Fruit fly (Drosophila melanogaster): ENCODE results near the gene CG1316.

Gene CG1316

dm6 chr3L:4286784-4287183, 3.1 kb downstream of the CG1316 start, which contains the start of gene TfIIEbeta (continued):
- TF ChIP-seq nom (GFP tag; optimal IDR thresholded peaks at IDR 0.05): peak; percentile 16
- TF ChIP-seq D (optimal IDR thresholded peaks at IDR 0.05): no peak
- peak; percentile 7 for TF ChIP-seq D (GFP tag; optimal IDR thresholded peaks at IDR 0.05)
- TF ChIP-seq cg (GFP tag; optimal IDR thresholded peaks at IDR 0.05): no peak
- TF ChIP-seq CG16779 (GFP tag; IDR thresholded peaks at IDR 0.05): no peak
- TF ChIP-seq Dll (GFP tag; IDR thresholded peaks at IDR 0.05; ENCODE audit: partially characterized antibody): 0 out of 4 replicates have a peak, but pooled peaks have one; percentile 49
- TF ChIP-seq Blimp-1 (GFP tag; optimal IDR thresholded peaks at IDR 0.05): peak; percentile 25
- TF ChIP-seq slbo (GFP tag; IDR thresholded peaks at IDR 0.05): peak; percentile 54
- peak; percentile 18 for TF ChIP-seq CG15601 (tag; optimal IDR thresholded peaks at IDR 0.05)
- no peak for TF ChIP-seq run (tag; optimal IDR thresholded peaks at IDR 0.05)
- no peak for TF ChIP-seq Trl (optimal IDR thresholded peaks at IDR 0.05)
- no peak for TF ChIP-seq Trl (GFP tag; optimal IDR thresholded peaks at IDR 0.05)
- no peak for TF ChIP-seq CG7271 (tag; optimal IDR thresholded peaks at IDR 0.05)
- no peak for TF ChIP-seq Neu2 (GFP tag; optimal IDR thresholded peaks at IDR 0.05; ENCODE audit: borderline replicate concordance)
- TF ChIP-seq CG8281 (tag; optimal IDR thresholded peaks at IDR 0.05): no peak
- peak; percentile 1 for TF ChIP-seq BEAF-32 (GFP tag; optimal IDR thresholded peaks at IDR 0.05)
- TF ChIP-seq CG12299 (tag; optimal IDR thresholded peaks at IDR 0.05): no peak
- peak; percentile 27 for TF ChIP-seq HmgZ (tag; optimal IDR thresholded peaks at IDR 0.05)
- no peak for TF ChIP-seq ato (GFP tag; IDR thresholded peaks at IDR 0.05; ENCODE audit: partially characterized antibody)
- no peak for TF ChIP-seq CG2202 (tag; optimal IDR thresholded peaks at IDR 0.05)
- 0 out of 2 replicates have a peak, but pooled peaks have one; percentile 9 for TF ChIP-seq CG3847 (GFP tag; IDR thresholded peaks at IDR 0.05)
- peak; percentile 35 for TF ChIP-seq Xbp1 (GFP tag; optimal IDR thresholded peaks at IDR 0.05)
- no peak for TF ChIP-seq MTF-1 (GFP tag; optimal IDR thresholded peaks at IDR 0.05; ENCODE audit: borderline replicate concordance)
- TF ChIP-seq CG1792 (GFP tag; optimal IDR thresholded peaks at IDR 0.05): no peak
- TF ChIP-seq CG3726 (GFP tag; IDR thresholded peaks at IDR 0.05): no peak
- peak; percentile 51 for TF ChIP-seq CG3281 (GFP tag; optimal IDR thresholded peaks at IDR 0.05)
- peak; percentile 25 for TF ChIP-seq Oli (tag; optimal IDR thresholded peaks at IDR 0.05)
- TF ChIP-seq nau (GFP tag; optimal IDR thresholded peaks at IDR 0.05): no peak
- no peak for TF ChIP-seq cato (GFP tag; optimal IDR thresholded peaks at IDR 0.05; ENCODE audit: borderline replicate concordance)
- TF ChIP-seq CG12391 (tag; optimal IDR thresholded peaks at IDR 0.05): peak; percentile 60
- TF ChIP-seq caup (GFP tag; optimal IDR thresholded peaks at IDR 0.05; ENCODE audit: severe bottlenecking): peak; percentile 2
- no peak for TF ChIP-seq Hmr (GFP tag; optimal IDR thresholded peaks at IDR 0.05)
- no peak for TF ChIP-seq Eip74EF (GFP tag; optimal IDR thresholded peaks at IDR 0.05)
- no peak for TF ChIP-seq Dip3 (GFP tag; optimal IDR thresholded peaks at IDR 0.05)
- TF ChIP-seq CG13424 (tag; optimal IDR thresholded peaks at IDR 0.05): peak; percentile 15
- no peak for TF ChIP-seq luna (GFP tag; optimal IDR thresholded peaks at IDR 0.05)
- TF ChIP-seq Adf1 (GFP tag; IDR thresholded peaks at IDR 0.05): no peak; the same call in 1 of the 2 replicates
- no peak for TF ChIP-seq hkb (optimal IDR thresholded peaks at IDR 0.05)
- peak; percentile 39; the same call in 1 of the 2 replicates for TF ChIP-seq hkb (GFP tag; IDR thresholded peaks at IDR 0.05)
- no peak for TF ChIP-seq shn (GFP tag; optimal IDR thresholded peaks at IDR 0.05)
- TF ChIP-seq aop (GFP tag; IDR thresholded peaks at IDR 0.05): no peak
- TF ChIP-seq Hr3 (GFP tag; optimal IDR thresholded peaks at IDR 0.05): peak; percentile 14
- TF ChIP-seq Side (GFP tag; optimal IDR thresholded peaks at IDR 0.05): no peak
- TF ChIP-seq sug (tag; optimal IDR thresholded peaks at IDR 0.05): peak; percentile 1
- TF ChIP-seq BtbVII (GFP tag; optimal IDR thresholded peaks at IDR 0.05): peak; percentile 12
- TF ChIP-seq CG10431 (GFP tag; optimal IDR thresholded peaks at IDR 0.05): peak; percentile 25
- peak; percentile 23 for TF ChIP-seq dmrt11E (tag; optimal IDR thresholded peaks at IDR 0.05)
- no peak for TF ChIP-seq Aef1 (GFP tag; IDR thresholded peaks at IDR 0.05)
- peak; percentile 52; the same call in 1 of the 2 replicates for TF ChIP-seq Xrp1 (GFP tag; IDR thresholded peaks at IDR 0.05)
- no peak for TF ChIP-seq CG17612 (GFP tag; IDR thresholded peaks at IDR 0.05)
